Worm (Caenorhabditis elegans) whole organism, early embryonic: ENCODE data around the gene col-86.
"Not testable (repeated sequence)": the region's sequence is repeated elsewhere in the genome, so short reads cannot be mapped to it uniquely, and the experiment has no call there.

Experiments used
- aly-1 ChIP-seq: sonication (generic microtip); optimal IDR thresholded peaks from 2 replicates; lab custom pipeline; 2016; ENCODE audit warnings: missing genetic modification characterization, missing compliant biosample characterization
- ama-1 ChIP-seq: fragments of 150-350 bp; optimal IDR thresholded peaks from 2 replicates; lab custom pipeline; 2014
- ets-7 ChIP-seq: sonication (generic microtip); optimal IDR thresholded peaks from 2 replicates; lab custom pipeline; 2016; ENCODE audit warnings: missing genotype, missing genetic modification characterization, missing compliant biosample characterization
- hnd-1 ChIP-seq: sonication (generic microtip); optimal IDR thresholded peaks from 2 replicates; lab custom pipeline; 2016; ENCODE audit warnings: missing genetic modification characterization, missing compliant biosample characterization
- pes-1 ChIP-seq: fragments of 200-800 bp; sonication (Bioruptor generic); IDR thresholded peaks from 2 replicates; pipeline ENCODE4 v1.3.6; 2022; ENCODE audit warnings: missing genetic modification reagents, missing genetic modification characterization, missing compliant biosample characterization
- scrt-1 ChIP-seq: fragments of 200-800 bp; sonication (Bioruptor generic); IDR thresholded peaks from 2 replicates; pipeline ENCODE4 v1.3.6; 2022; ENCODE audit warnings: missing genetic modification characterization, missing compliant biosample characterization
- tbx-11 ChIP-seq: fragments of 200-800 bp; sonication (Bioruptor generic); IDR thresholded peaks from 2 replicates; pipeline ENCODE4 v1.3.6; 2022; ENCODE audit warnings: missing genetic modification characterization, missing compliant biosample characterization

DNA sequence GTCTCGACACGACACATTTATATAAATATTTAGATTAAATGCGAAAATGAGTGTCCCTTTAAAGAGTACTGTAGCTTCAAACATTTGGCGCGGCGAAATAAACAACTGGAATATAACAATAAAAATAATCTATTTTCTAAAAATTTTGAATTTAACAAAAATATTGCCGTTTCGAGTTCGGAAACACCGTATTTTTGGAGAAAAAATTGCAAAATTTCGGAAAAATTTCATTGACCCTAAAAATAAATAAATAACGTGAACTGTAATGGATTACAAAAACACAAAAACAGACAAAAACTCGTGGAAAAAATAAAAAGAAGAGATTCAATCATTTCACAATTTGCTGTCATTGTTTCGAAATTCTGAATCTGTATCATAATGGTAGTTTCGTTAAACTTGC, 50.5 kb downstream of the col-86 start, which contains the start of gene F42G4.2:
- TF ChIP-seq ama-1 (lab: Kevin White, UChicago); hnd-1 (tag; lab: Kevin White, UChicago); ets-7; aly-1 (tag; lab: Kevin White, UChicago); tbx-11 (GFP tag; lab: Robert Waterston, UW); pes-1; scrt-1 (GFP tag; lab: Robert Waterston, UW): not testable (repeated sequence)
